Worm (Caenorhabditis elegans) whole organism, L4 larva: ENCODE data around the gene atrn-1.

Experiments
- F10B5.3 ChIP-seq: sonication (generic microtip); optimal IDR thresholded peaks from 2 replicates; lab custom pipeline; 2016; ENCODE audit warnings: mild to moderate bottlenecking, missing genetic modification characterization, missing compliant biosample characterization
- F44E2.7 ChIP-seq: fragments of 200-800 bp; sonication (Bioruptor generic); IDR thresholded peaks from 2 replicates; pipeline ENCODE4 v2.1.2; 2022; ENCODE audit warnings: missing genetic modification characterization, missing compliant biosample characterization
- F49E8.2 ChIP-seq: sonication (generic microtip); optimal IDR thresholded peaks from 2 replicates; lab custom pipeline; 2016; ENCODE audit warnings: missing compliant biosample characterization, mild to moderate bottlenecking, missing genetic modification characterization, borderline replicate concordance
- R02D3.7 ChIP-seq: fragments of 150-350 bp; sonication (generic microtip); optimal IDR thresholded peaks from 3 replicates; lab custom pipeline; 2014; ENCODE audit warnings: missing biosample characterization, missing genetic modification characterization
- Y105C5A.15 ChIP-seq: fragments of 200-800 bp; sonication (Bioruptor generic); IDR thresholded peaks from 2 replicates; pipeline ENCODE4 v1.3.6; 2022; ENCODE audit warnings: missing genetic modification characterization, missing compliant biosample characterization
- Y48G9A.11 ChIP-seq: fragments of 200-800 bp; sonication (Bioruptor generic); IDR thresholded peaks from 2 replicates; pipeline ENCODE4 v1.3.6; 2022; ENCODE audit warnings: missing genetic modification reagents, missing genetic modification characterization, missing compliant biosample characterization
- Y5F2A.4 ChIP-seq: fragments of 200-800 bp; sonication (Bioruptor generic); optimal IDR thresholded peaks from 2 replicates; lab custom pipeline; 2018; ENCODE audit warnings: mild to moderate bottlenecking, missing genetic modification characterization, missing compliant biosample characterization
- aly-2 ChIP-seq: sonication (generic microtip); optimal IDR thresholded peaks from 2 replicates; lab custom pipeline; 2018; ENCODE audit warnings: missing biosample characterization, missing genetic modification characterization
- ama-1 ChIP-seq: fragments of 150-350 bp; optimal IDR thresholded peaks from 2 replicates; lab custom pipeline; 2014; ENCODE audit warnings: inconsistent platforms, mixed read lengths
- arid-1 ChIP-seq: fragments of 200-800 bp; sonication (Bioruptor generic); conservative IDR thresholded peaks from 2 replicates; pipeline ENCODE4 v1.3.6; 2022; ENCODE audit warnings: missing genetic modification reagents, missing genetic modification characterization, missing compliant biosample characterization
- ceh-20 ChIP-seq: fragments of 200-800 bp; sonication (Bioruptor generic); IDR thresholded peaks from 2 replicates; pipeline ENCODE4 v1.3.6; 2022; ENCODE audit warnings: missing genetic modification reagents, missing genetic modification characterization, missing compliant biosample characterization
- ceh-28 ChIP-seq: fragments of 150-350 bp; optimal IDR thresholded peaks from 2 replicates; lab custom pipeline; 2014; ENCODE audit warnings: missing biosample characterization, missing genetic modification reagents, missing genetic modification characterization
- ceh-32 ChIP-seq: sonication (generic microtip); optimal IDR thresholded peaks from 2 replicates; lab custom pipeline; 2016; ENCODE audit warnings: mild to moderate bottlenecking, missing genetic modification characterization, missing compliant biosample characterization; ENCODE audit not compliant: poor library complexity
- ceh-62 ChIP-seq: sonication (generic microtip); optimal IDR thresholded peaks from 2 replicates; lab custom pipeline; 2017; ENCODE audit warnings: missing biosample characterization, missing genetic modification characterization
- ceh-82 ChIP-seq: sonication (generic microtip); optimal IDR thresholded peaks from 2 replicates; lab custom pipeline; 2017; ENCODE audit warnings: missing biosample characterization, missing genetic modification characterization
- daf-12 ChIP-seq: fragments of 150-350 bp; optimal IDR thresholded peaks from 2 replicates; lab custom pipeline; 2014; ENCODE audit warnings: missing biosample characterization, missing genetic modification reagents, missing genetic modification characterization
- daf-16 ChIP-seq, 3 experiments: sonication (generic microtip); optimal IDR thresholded peaks; 2 replicates each; lab custom pipeline; 2016 to 2017; ENCODE audit warnings: missing genetic modification characterization in 3 of 3, missing genetic modification reagents in 3 of 3, mild to moderate bottlenecking in 2 of 3, missing compliant biosample characterization in 2 of 3, missing biosample characterization in 1 of 3, moderate library complexity in 1 of 3
- dmd-8 ChIP-seq: fragments of 200-800 bp; sonication (Bioruptor generic); IDR thresholded peaks from 2 replicates; pipeline ENCODE4 v1.3.6; 2022; ENCODE audit warnings: missing genetic modification characterization, missing compliant biosample characterization
- dmd-9 ChIP-seq: fragments of 200-800 bp; sonication (Bioruptor generic); IDR thresholded peaks from 2 replicates; pipeline ENCODE4 v1.3.6; 2022; ENCODE audit warnings: missing genetic modification reagents, missing genetic modification characterization, missing compliant biosample characterization
- dpl-1 ChIP-seq: fragments of 150-350 bp; optimal IDR thresholded peaks from 2 replicates; lab custom pipeline; 2014; ENCODE audit warnings: missing biosample characterization, missing genetic modification reagents, missing genetic modification characterization
- duxl-1 ChIP-seq: sonication (generic microtip); optimal IDR thresholded peaks from 2 replicates; lab custom pipeline; 2016; ENCODE audit warnings: mild to moderate bottlenecking, missing genetic modification characterization, moderate library complexity, missing compliant biosample characterization; ENCODE audit not compliant: poor library complexity
- dve-1 ChIP-seq: sonication (generic microtip); optimal IDR thresholded peaks from 2 replicates; lab custom pipeline; 2017; ENCODE audit warnings: antibody characterized with exemption, mild to moderate bottlenecking, missing genetic modification characterization, missing compliant biosample characterization; ENCODE audit not compliant: insufficient read depth
- hif-1 ChIP-seq, 2 experiments: sonication (generic microtip); optimal IDR thresholded peaks; 2 replicates each; lab custom pipeline; 2016 to 2017; ENCODE audit warnings: missing compliant biosample characterization in 2 of 2, missing genetic modification characterization in 2 of 2, missing genetic modification reagents in 2 of 2, missing genotype in 2 of 2, mild to moderate bottlenecking in 1 of 2
- hlh-11 ChIP-seq: fragments of 200-800 bp; sonication (Bioruptor generic); optimal IDR thresholded peaks from 2 replicates; lab custom pipeline; 2018; ENCODE audit warnings: mild to moderate bottlenecking, missing genetic modification characterization, missing compliant biosample characterization
- jun-1 ChIP-seq: fragments of 150-350 bp; optimal IDR thresholded peaks from 2 replicates; lab custom pipeline; 2014; ENCODE audit warnings: missing biosample characterization, missing genetic modification reagents, missing genetic modification characterization
- lin-13 ChIP-seq: fragments of 150-350 bp; optimal IDR thresholded peaks from 2 replicates; lab custom pipeline; 2014; ENCODE audit warnings: missing biosample characterization, missing genetic modification reagents, missing genetic modification characterization
- lin-15B ChIP-seq: fragments of 150-350 bp; sonication (generic microtip); optimal IDR thresholded peaks from 3 replicates; lab custom pipeline; 2014; ENCODE audit warnings: missing biosample characterization, missing genetic modification characterization
- lin-38 ChIP-seq: fragments of 200-800 bp; sonication (Bioruptor generic); IDR thresholded peaks from 2 replicates; pipeline ENCODE4 v1.3.6; 2022; ENCODE audit warnings: missing genetic modification reagents, missing genetic modification characterization, missing compliant biosample characterization
- lin-39 ChIP-seq: fragments of 150-350 bp; optimal IDR thresholded peaks from 2 replicates; lab custom pipeline; 2014; ENCODE audit warnings: missing biosample characterization, missing genetic modification reagents, missing genetic modification characterization
- madf-9 ChIP-seq: fragments of 200-800 bp; sonication (Bioruptor generic); conservative IDR thresholded peaks from 2 replicates; pipeline ENCODE4 v1.3.6; 2022; ENCODE audit warnings: missing genetic modification reagents, missing genetic modification characterization, missing compliant biosample characterization
- mdt-29 ChIP-seq: fragments of 200-800 bp; sonication (Bioruptor generic); IDR thresholded peaks from 2 replicates; pipeline ENCODE4 v1.3.6; 2022; ENCODE audit warnings: missing genetic modification reagents, missing genetic modification characterization, missing compliant biosample characterization
- mep-1 ChIP-seq: fragments of 150-350 bp; sonication (generic microtip); optimal IDR thresholded peaks from 3 replicates; lab custom pipeline; 2014; ENCODE audit warnings: missing biosample characterization, missing genetic modification characterization
- mes-2 ChIP-seq: sonication (generic microtip); optimal IDR thresholded peaks from 2 replicates; lab custom pipeline; 2016; ENCODE audit warnings: missing genotype, mild to moderate bottlenecking, missing genetic modification characterization, missing compliant biosample characterization; ENCODE audit not compliant: poor library complexity, severe bottlenecking
- nhr-102 ChIP-seq: sonication (generic microtip); optimal IDR thresholded peaks from 2 replicates; lab custom pipeline; 2016; ENCODE audit warnings: mild to moderate bottlenecking, missing genetic modification characterization, moderate library complexity, missing compliant biosample characterization
- nhr-111 ChIP-seq: fragments of 200-800 bp; sonication (Bioruptor generic); optimal IDR thresholded peaks from 2 replicates; lab custom pipeline; 2018; ENCODE audit warnings: mild to moderate bottlenecking, missing genetic modification characterization, missing compliant biosample characterization
- nhr-41 ChIP-seq: fragments of 200-800 bp; sonication (Bioruptor generic); IDR thresholded peaks from 2 replicates; pipeline ENCODE4 v1.3.6; 2022; ENCODE audit warnings: missing genetic modification reagents, missing genetic modification characterization, missing compliant biosample characterization
- nhr-76 ChIP-seq: fragments of 150-350 bp; optimal IDR thresholded peaks from 2 replicates; lab custom pipeline; 2014; ENCODE audit warnings: missing biosample characterization, missing genetic modification characterization
- nhr-77 ChIP-seq: fragments of 150-350 bp; optimal IDR thresholded peaks from 2 replicates; lab custom pipeline; 2014; ENCODE audit warnings: missing biosample characterization, missing genetic modification characterization
- php-3 ChIP-seq: fragments of 200-800 bp; sonication (Bioruptor generic); IDR thresholded peaks from 2 replicates; pipeline ENCODE4 v1.3.6; 2022; ENCODE audit warnings: missing genetic modification reagents, missing genetic modification characterization, missing compliant biosample characterization
- pqm-1 ChIP-seq: sonication (generic microtip); optimal IDR thresholded peaks from 2 replicates; lab custom pipeline; 2017; ENCODE audit warnings: missing biosample characterization, missing genetic modification characterization
- saeg-2 ChIP-seq: fragments of 200-800 bp; sonication (Bioruptor generic); IDR thresholded peaks from 2 replicates; pipeline ENCODE4 v1.3.6; 2022; ENCODE audit warnings: missing genetic modification reagents, missing genetic modification characterization, missing compliant biosample characterization
- sdz-12 ChIP-seq: fragments of 200-800 bp; sonication (Bioruptor generic); optimal IDR thresholded peaks from 2 replicates; lab custom pipeline; 2018; ENCODE audit warnings: mild to moderate bottlenecking, missing genetic modification characterization, missing compliant biosample characterization
- set-16 ChIP-seq: fragments of 200-800 bp; sonication (Bioruptor generic); IDR thresholded peaks from 2 replicates; pipeline ENCODE4 v1.3.6; 2022; ENCODE audit warnings: missing genetic modification reagents, missing genetic modification characterization, missing compliant biosample characterization
- spr-1 ChIP-seq: sonication (generic microtip); optimal IDR thresholded peaks from 2 replicates; lab custom pipeline; 2016; ENCODE audit warnings: mild to moderate bottlenecking, missing genetic modification characterization, missing compliant biosample characterization
- unc-39 ChIP-seq: sonication (generic microtip); optimal IDR thresholded peaks from 2 replicates; lab custom pipeline; 2017; ENCODE audit warnings: missing biosample characterization, missing genetic modification characterization
- unc-62 ChIP-seq, 3 experiments: fragments of 150-350 bp in 1 of 3; sonication (generic microtip); optimal IDR thresholded peaks in 2 of 3; peaks in 1 of 3; 1 replicate in 1 of 3; 2 replicates in 2 of 3; lab custom pipeline; 2014 to 2017; ENCODE audit warnings: missing biosample characterization in 3 of 3, missing genetic modification characterization in 3 of 3, missing genetic modification reagents in 3 of 3, missing genotype in 1 of 3
- zag-1 ChIP-seq: fragments of 150-350 bp; optimal IDR thresholded peaks from 2 replicates; lab custom pipeline; 2014; ENCODE audit warnings: missing biosample characterization, missing genetic modification characterization
- zfp-3 ChIP-seq: fragments of 200-800 bp; sonication (Bioruptor generic); conservative IDR thresholded peaks from 2 replicates; pipeline ENCODE4 v1.3.6; 2022; ENCODE audit warnings: missing genetic modification reagents, missing genetic modification characterization, missing compliant biosample characterization
- ztf-11 ChIP-seq: fragments of 150-350 bp; optimal IDR thresholded peaks from 2 replicates; lab custom pipeline; 2014; ENCODE audit warnings: missing biosample characterization, missing genetic modification characterization
- ztf-7 ChIP-seq: fragments of 150-350 bp; optimal IDR thresholded peaks from 2 replicates; lab custom pipeline; 2014; ENCODE audit warnings: missing biosample characterization, missing genetic modification characterization

Gene atrn-1

ce11 chrX:14708176-14708642 lies 3.2 kb upstream of the atrn-1 start (continued):
- peak; percentile 69 for TF ChIP-seq arid-1 (GFP tag; lab: Robert Waterston, UW)
- TF ChIP-seq lin-38 (GFP tag; lab: Robert Waterston, UW) = peak; percentile 98
- peak; percentile 88; the same call in 1 of the 2 replicates for TF ChIP-seq ceh-20 (GFP tag; lab: Robert Waterston, UW)
- TF ChIP-seq F44E2.7 (GFP tag; lab: Robert Waterston, UW) = no peak
- TF ChIP-seq dpl-1 (GFP tag; lab: Kevin White, UChicago) = peak; percentile 63
- no peak for TF ChIP-seq ceh-62 (tag; lab: Kevin White, UChicago)
- TF ChIP-seq duxl-1 = no peak
- peak; percentile 84 for TF ChIP-seq spr-1 (tag; lab: Kevin White, UChicago)
- peak in 1 of 2 experiments; percentile 95 for TF ChIP-seq daf-16 (GFP tag; optimal IDR thresholded peaks at IDR 0.05; lab: Kevin White, UChicago)
- TF ChIP-seq daf-16 (tag; optimal IDR thresholded peaks at IDR 0.05; lab: Kevin White, UChicago) = peak; percentile 33
- no peak for TF ChIP-seq F49E8.2 (tag; lab: Kevin White, UChicago)
- no peak for TF ChIP-seq lin-15B (tag; lab: Kevin White, UChicago)
- no peak for TF ChIP-seq ceh-82 (tag; lab: Kevin White, UChicago)
- 0 out of 2 replicates have a peak, but pooled peaks have one; percentile 30 for TF ChIP-seq php-3 (GFP tag; lab: Robert Waterston, UW)
- TF ChIP-seq unc-39 (tag; lab: Kevin White, UChicago) = no peak
- TF ChIP-seq pqm-1 (tag; lab: Kevin White, UChicago) = no peak
- TF ChIP-seq ceh-28 (tag; lab: Kevin White, UChicago) = peak; percentile 90
- TF ChIP-seq Y5F2A.4 (GFP tag; lab: Kevin White, UChicago) = peak; percentile 56
- TF ChIP-seq lin-13 (GFP tag; lab: Kevin White, UChicago) = peak; percentile 89
- peak in 1 of 2 experiments; percentile 70 for TF ChIP-seq unc-62 (GFP tag; optimal IDR thresholded peaks at IDR 0.05 in 1 of 2; lab: Kevin White, UChicago)
- TF ChIP-seq unc-62 (tag; optimal IDR thresholded peaks at IDR 0.05; lab: Kevin White, UChicago) = peak; percentile 3
- TF ChIP-seq Y105C5A.15 = no peak
- no peak for TF ChIP-seq daf-12 (tag; lab: Kevin White, UChicago)
- peak; percentile 99 for TF ChIP-seq set-16 (GFP tag; lab: Robert Waterston, UW)
- no peak for TF ChIP-seq lin-39 (tag; lab: Kevin White, UChicago)
- TF ChIP-seq dmd-8 (GFP tag; lab: Robert Waterston, UW) = no peak
- TF ChIP-seq zag-1 = peak; percentile 49
- TF ChIP-seq aly-2 = no peak
- TF ChIP-seq nhr-102 (tag; lab: Kevin White, UChicago) = peak; percentile 75
- TF ChIP-seq nhr-76 (tag; lab: Kevin White, UChicago) = no peak
- TF ChIP-seq mep-1 (tag; lab: Kevin White, UChicago) = peak; percentile 98
- TF ChIP-seq hlh-11 (tag; lab: Kevin White, UChicago) = peak; percentile 99
- no peak for TF ChIP-seq ama-1
- TF ChIP-seq ceh-32 (tag; lab: Kevin White, UChicago) = peak; percentile 41
- TF ChIP-seq ztf-11 (tag; lab: Kevin White, UChicago) = no peak
- no peak for TF ChIP-seq nhr-111 (GFP tag; lab: Kevin White, UChicago)
- TF ChIP-seq zfp-3 (GFP tag; lab: Robert Waterston, UW) = no peak
- no peak; the same call in 1 of the 2 replicates for TF ChIP-seq saeg-2 (GFP tag; lab: Robert Waterston, UW)
- no peak for TF ChIP-seq Y48G9A.11 (GFP tag; lab: Robert Waterston, UW)
- peak; percentile 90 for TF ChIP-seq dve-1 (tag; lab: Kevin White, UChicago)
- peak; percentile 76 for TF ChIP-seq nhr-77 (tag; lab: Kevin White, UChicago)
- TF ChIP-seq jun-1 (tag; lab: Kevin White, UChicago) = peak; percentile 83
- TF ChIP-seq sdz-12 (GFP tag; lab: Kevin White, UChicago) = no peak
- peak; percentile 77 for TF ChIP-seq madf-9
- no peak for TF ChIP-seq ztf-7 (tag; lab: Kevin White, UChicago)
- peak; percentile 36 for TF ChIP-seq F10B5.3 (tag; lab: Kevin White, UChicago)
- TF ChIP-seq R02D3.7 (tag; lab: Kevin White, UChicago) = no peak
- TF ChIP-seq mdt-29 (GFP tag; lab: Robert Waterston, UW) = no peak
- TF ChIP-seq hif-1 (tag; optimal IDR thresholded peaks at IDR 0.05; lab: Kevin White, UChicago) = peak; percentile 31 to 88
- TF ChIP-seq mes-2 (tag; lab: Kevin White, UChicago) = peak; percentile 76
- TF ChIP-seq dmd-9 (GFP tag; lab: Robert Waterston, UW) = 0 out of 2 replicates have a peak, but pooled peaks have one; percentile 65
- TF ChIP-seq nhr-41 (GFP tag; lab: Robert Waterston, UW) = no peak
